Worm (Caenorhabditis elegans): ENCODE data around the gene K08C7.7.

Gene K08C7.7

DNA sequence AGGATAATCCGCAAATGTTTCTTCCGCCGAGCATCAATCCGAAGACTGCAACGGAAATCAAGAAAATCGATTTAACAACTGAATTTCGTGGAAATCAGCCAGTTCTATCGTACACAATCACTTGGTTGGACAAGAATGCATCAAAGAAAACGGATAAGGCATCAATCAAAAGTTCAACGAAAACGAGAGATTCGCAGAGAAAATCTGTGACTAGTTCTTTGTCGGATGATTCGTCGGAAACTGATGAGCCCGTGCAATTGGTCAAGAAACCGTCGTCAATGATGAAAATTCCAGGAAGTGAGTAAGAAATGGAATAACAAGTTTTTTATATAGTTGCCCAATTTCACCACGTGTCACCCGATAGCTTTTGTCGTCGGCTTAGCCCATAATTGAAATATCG is 41.9 kb downstream of the K08C7.7 start, which contains the start of gene R102.6:
Gene R102.6 (minus strand): TSS at position 101 of the 400 bp plus-strand sequence.
- TF ChIP-seq tab-1 (GFP tag; IDR thresholded peaks at IDR 0.05) = no peak

- TF ChIP-seq klf-2 (GFP tag; conservative IDR thresholded peaks at IDR 0.05) = no peak
- no peak for TF ChIP-seq flt-1 (GFP tag; IDR thresholded peaks at IDR 0.05)
- no peak for TF ChIP-seq ztf-23 (GFP tag; IDR thresholded peaks at IDR 0.05)
- TF ChIP-seq T22C8.4 (GFP tag; IDR thresholded peaks at IDR 0.05) = no peak
- TF ChIP-seq ztf-29 (GFP tag; IDR thresholded peaks at IDR 0.05) = no peak
- TF ChIP-seq tab-1 (GFP tag; IDR thresholded peaks at IDR 0.05) = no peak
- no peak for TF ChIP-seq cog-1 (tag; optimal IDR thresholded peaks at IDR 0.05)
- TF ChIP-seq med-1 (GFP tag; optimal IDR thresholded peaks at IDR 0.05; ENCODE audit: insufficient read depth) = no peak
- TF ChIP-seq ref-1 (GFP tag; conservative IDR thresholded peaks at IDR 0.05) = no peak
These were observed 47.5 kb downstream of the K08C7.7 start, which contains the start of gene glb-21 for ce11 chrIV:10711729-10712128. Gene glb-21 (minus strand): TSS chrIV:10711794.

- TF ChIP-seq tab-1 (GFP tag; IDR thresholded peaks at IDR 0.05) (no peak), med-1 (GFP tag; optimal IDR thresholded peaks at IDR 0.05; ENCODE audit: insufficient read depth) (no peak), T22C8.4 (GFP tag; IDR thresholded peaks at IDR 0.05) (no peak)
These were observed 50.4 kb downstream of the K08C7.7 start for ce11 chrIV:10714594-10714993.
